Fruit fly (Drosophila melanogaster) whole organism, prepupa: ENCODE results near the gene esg.
A peak's percentile ranks its signal among the peaks of the same experiment; 100 is the strongest.

Source experiments
- Blimp-1 ChIP-seq: fragments of 200-800 bp; sonication (Bioruptor generic); optimal IDR thresholded peaks from 3 replicates; lab custom pipeline; 2017; ENCODE audit warnings: missing biosample characterization, missing genetic modification characterization, mild to moderate bottlenecking, moderate library complexity, missing genetic modification reagents
- CG10631 ChIP-seq: fragments of 200-800 bp; sonication (Bioruptor generic); optimal IDR thresholded peaks from 2 replicates; lab custom pipeline; 2016; ENCODE audit warnings: missing biosample characterization, missing genetic modification characterization
- CG11294 ChIP-seq: fragments of 200-800 bp; sonication (Bioruptor generic); IDR thresholded peaks from 2 replicates; pipeline ENCODE4 v1.3.6; 2022; ENCODE audit warnings: missing biosample characterization, missing genetic modification characterization
- CG11762 ChIP-seq: fragments of 200-800 bp; sonication (Bioruptor generic); optimal IDR thresholded peaks from 3 replicates; lab custom pipeline; 2016; ENCODE audit warnings: missing biosample characterization, missing genetic modification characterization; ENCODE audit not compliant: insufficient read depth
- CG11902 ChIP-seq: fragments of 200-800 bp; sonication (Bioruptor generic); optimal IDR thresholded peaks from 3 replicates; lab custom pipeline; 2016; ENCODE audit warnings: missing biosample characterization, missing genetic modification characterization
- CG16779 ChIP-seq: fragments of 200-800 bp; sonication (Bioruptor generic); optimal IDR thresholded peaks from 3 replicates; lab custom pipeline; 2017; ENCODE audit warnings: missing biosample characterization, mild to moderate bottlenecking, missing genetic modification characterization
- CG3032 ChIP-seq: fragments of 200-800 bp; optimal IDR thresholded peaks from 2 replicates; lab custom pipeline; 2019; ENCODE audit warnings: missing biosample characterization, mild to moderate bottlenecking, missing genetic modification characterization, moderate library complexity
- CG31627 ChIP-seq: fragments of 200-800 bp; sonication (Bioruptor generic); optimal IDR thresholded peaks from 3 replicates; lab custom pipeline; 2016; ENCODE audit warnings: missing biosample characterization, missing genetic modification characterization
- CG32006 ChIP-seq: fragments of 200-800 bp; sonication (Bioruptor generic); optimal IDR thresholded peaks from 3 replicates; lab custom pipeline; 2017; ENCODE audit warnings: missing biosample characterization, mild to moderate bottlenecking, missing genetic modification characterization
- CG34406 ChIP-seq: fragments of 200-800 bp; sonication (Bioruptor generic); optimal IDR thresholded peaks from 3 replicates; lab custom pipeline; 2016; ENCODE audit warnings: missing biosample characterization, missing genetic modification characterization
- CG3919 ChIP-seq: fragments of 200-800 bp; sonication (Bioruptor generic); optimal IDR thresholded peaks from 3 replicates; lab custom pipeline; 2016; ENCODE audit warnings: missing biosample characterization, missing genetic modification characterization
- CG4318 ChIP-seq: fragments of 200-800 bp; sonication (Bioruptor generic); optimal IDR thresholded peaks from 3 replicates; lab custom pipeline; 2017; ENCODE audit warnings: missing biosample characterization, mild to moderate bottlenecking, missing genetic modification characterization
- CG6163 ChIP-seq: fragments of 200-800 bp; sonication (Bioruptor generic); IDR thresholded peaks from 3 replicates; pipeline ENCODE4 v1.3.6; 2022; ENCODE audit warnings: missing biosample characterization, missing genetic modification characterization
- CG6276 ChIP-seq: fragments of 200-800 bp; sonication (Bioruptor generic); optimal IDR thresholded peaks from 2 replicates; lab custom pipeline; 2017; ENCODE audit warnings: missing biosample characterization, mild to moderate bottlenecking, missing genetic modification characterization
- CG6792 ChIP-seq: fragments of 200-800 bp; sonication (Bioruptor generic); optimal IDR thresholded peaks from 3 replicates; lab custom pipeline; 2016; ENCODE audit warnings: missing biosample characterization, missing genetic modification characterization
- CG6808 ChIP-seq: fragments of 200-800 bp; sonication (Bioruptor generic); optimal IDR thresholded peaks from 3 replicates; lab custom pipeline; 2017; ENCODE audit warnings: missing biosample characterization, missing genetic modification characterization, mild to moderate bottlenecking, moderate library complexity, missing genetic modification reagents
- CG6854 ChIP-seq: fragments of 200-800 bp; sonication (Bioruptor generic); optimal IDR thresholded peaks from 2 replicates; lab custom pipeline; 2017; ENCODE audit warnings: missing biosample characterization, mild to moderate bottlenecking, missing genetic modification characterization
- CG7368 ChIP-seq: fragments of 200-800 bp; sonication (Bioruptor generic); optimal IDR thresholded peaks from 3 replicates; lab custom pipeline; 2016; ENCODE audit warnings: missing biosample characterization, missing genetic modification characterization
- CG8119 ChIP-seq: fragments of 200-800 bp; sonication (Bioruptor generic); IDR thresholded peaks from 3 replicates; pipeline ENCODE4 v1.3.6; 2022; ENCODE audit warnings: missing biosample characterization, missing genetic modification characterization
- CG8319 ChIP-seq: fragments of 200-800 bp; sonication (Bioruptor generic); optimal IDR thresholded peaks from 3 replicates; lab custom pipeline; 2016; ENCODE audit warnings: missing biosample characterization, missing genetic modification characterization
- CG8632 ChIP-seq: fragments of 200-800 bp; sonication (Bioruptor generic); optimal IDR thresholded peaks from 3 replicates; lab custom pipeline; 2016; ENCODE audit warnings: missing biosample characterization, missing genetic modification characterization
- CG9139 ChIP-seq: fragments of 200-800 bp; sonication (Bioruptor generic); optimal IDR thresholded peaks from 3 replicates; lab custom pipeline; 2017; ENCODE audit warnings: missing biosample characterization, mild to moderate bottlenecking, missing genetic modification characterization
- Eip75B ChIP-seq: fragments of 200-800 bp; sonication (Bioruptor generic); optimal IDR thresholded peaks from 3 replicates; lab custom pipeline; 2016; ENCODE audit warnings: missing biosample characterization, missing genetic modification characterization
- Eip93F ChIP-seq: fragments of 200-800 bp; sonication (Bioruptor generic); optimal IDR thresholded peaks from 2 replicates; lab custom pipeline; 2016; ENCODE audit warnings: missing biosample characterization, mild to moderate bottlenecking, missing genetic modification characterization
- Ets96B ChIP-seq: fragments of 200-800 bp; optimal IDR thresholded peaks from 2 replicates; lab custom pipeline; 2019; ENCODE audit warnings: missing biosample characterization, mild to moderate bottlenecking, missing genetic modification characterization, moderate library complexity
- Gug ChIP-seq: fragments of 200-800 bp; sonication (Bioruptor generic); IDR thresholded peaks from 2 replicates; pipeline ENCODE4 v1.3.6; 2022; ENCODE audit warnings: missing biosample characterization, missing genetic modification characterization
- Hr38 ChIP-seq: sonication (Bioruptor generic); optimal IDR thresholded peaks from 2 replicates; lab custom pipeline; 2016; ENCODE audit warnings: missing biosample characterization, missing genetic modification characterization
- Hr39 ChIP-seq: fragments of 200-800 bp; sonication (Bioruptor generic); optimal IDR thresholded peaks from 2 replicates; lab custom pipeline; 2016; ENCODE audit warnings: missing biosample characterization, missing genetic modification characterization
- Hr4 ChIP-seq: fragments of 200-800 bp; sonication (Bioruptor generic); optimal IDR thresholded peaks from 3 replicates; lab custom pipeline; 2016; ENCODE audit warnings: missing biosample characterization, missing genetic modification characterization
- Lpt ChIP-seq: fragments of 200-800 bp; sonication (Bioruptor generic); optimal IDR thresholded peaks from 3 replicates; lab custom pipeline; 2016; ENCODE audit warnings: missing biosample characterization, missing genetic modification characterization
- Met ChIP-seq: fragments of 200-800 bp; sonication (Bioruptor generic); optimal IDR thresholded peaks from 3 replicates; lab custom pipeline; 2016; ENCODE audit warnings: missing biosample characterization, missing genetic modification characterization
- OdsH ChIP-seq: fragments of 200-800 bp; sonication (Bioruptor generic); optimal IDR thresholded peaks from 3 replicates; lab custom pipeline; 2016; ENCODE audit warnings: missing biosample characterization, missing genetic modification characterization
- Smox ChIP-seq: fragments of 200-800 bp; sonication (Bioruptor generic); optimal IDR thresholded peaks from 3 replicates; lab custom pipeline; 2016; ENCODE audit warnings: missing biosample characterization, missing genetic modification characterization
- Sox14 ChIP-seq: fragments of 200-800 bp; sonication (Bioruptor generic); optimal IDR thresholded peaks from 3 replicates; lab custom pipeline; 2016; ENCODE audit warnings: missing biosample characterization, missing genetic modification characterization
- Sox15 ChIP-seq: fragments of 200-800 bp; sonication (Bioruptor generic); optimal IDR thresholded peaks from 3 replicates; lab custom pipeline; 2016; ENCODE audit warnings: missing biosample characterization, missing genetic modification characterization
- achi ChIP-seq: fragments of 200-800 bp; sonication (Bioruptor generic); optimal IDR thresholded peaks from 3 replicates; lab custom pipeline; 2016; ENCODE audit warnings: missing biosample characterization, missing genetic modification characterization
- acj6 ChIP-seq: fragments of 200-800 bp; sonication (Bioruptor generic); optimal IDR thresholded peaks from 3 replicates; lab custom pipeline; 2016; ENCODE audit warnings: missing biosample characterization, missing genetic modification characterization
- cyc ChIP-seq: fragments of 200-800 bp; sonication (Bioruptor generic); optimal IDR thresholded peaks from 3 replicates; lab custom pipeline; 2016; ENCODE audit warnings: missing biosample characterization, missing genetic modification characterization
- dac ChIP-seq: fragments of 200-800 bp; sonication (Bioruptor generic); optimal IDR thresholded peaks from 2 replicates; lab custom pipeline; 2017; ENCODE audit warnings: missing biosample characterization, mild to moderate bottlenecking, missing genetic modification characterization
- dsx ChIP-seq: fragments of 200-800 bp; optimal IDR thresholded peaks from 3 replicates; lab custom pipeline; 2019; ENCODE audit warnings: missing biosample characterization, mild to moderate bottlenecking, missing genetic modification characterization, moderate library complexity; ENCODE audit not compliant: poor library complexity, severe bottlenecking
- eg ChIP-seq: fragments of 200-800 bp; sonication (Bioruptor generic); IDR thresholded peaks from 3 replicates; pipeline ENCODE4 v1.3.6; 2022; ENCODE audit warnings: missing biosample characterization, missing genetic modification characterization
- esn ChIP-seq: fragments of 200-800 bp; sonication (Bioruptor generic); optimal IDR thresholded peaks from 2 replicates; lab custom pipeline; 2016; ENCODE audit warnings: missing biosample characterization, mild to moderate bottlenecking, missing genetic modification characterization, moderate library complexity
- fd85E ChIP-seq: fragments of 200-800 bp; sonication (Bioruptor generic); optimal IDR thresholded peaks from 3 replicates; lab custom pipeline; 2016; ENCODE audit warnings: missing biosample characterization, missing genetic modification characterization
- fkh ChIP-seq: fragments of 200-800 bp; sonication (Bioruptor generic); optimal IDR thresholded peaks from 3 replicates; lab custom pipeline; 2017; ENCODE audit warnings: missing biosample characterization, mild to moderate bottlenecking, missing genetic modification characterization, moderate library complexity
- lz ChIP-seq: fragments of 200-800 bp; sonication (Bioruptor generic); optimal IDR thresholded peaks from 3 replicates; lab custom pipeline; 2016; ENCODE audit warnings: missing biosample characterization, missing genetic modification characterization
- pdm3 ChIP-seq: fragments of 200-800 bp; sonication (Bioruptor generic); optimal IDR thresholded peaks from 3 replicates; lab custom pipeline; 2016; ENCODE audit warnings: missing biosample characterization, missing genetic modification characterization
- salr ChIP-seq, 2 experiments: fragments of 200-800 bp; sonication (Bioruptor generic); optimal IDR thresholded peaks; 3 replicates each; lab custom pipeline; 2016 to 2018; ENCODE audit warnings: missing biosample characterization in 2 of 2, missing genetic modification characterization in 2 of 2, mild to moderate bottlenecking in 1 of 2
- spab ChIP-seq: fragments of 200-800 bp; sonication (Bioruptor generic); optimal IDR thresholded peaks from 2 replicates; lab custom pipeline; 2017; ENCODE audit warnings: missing biosample characterization, mild to moderate bottlenecking, missing genetic modification characterization, missing genetic modification reagents
- ss ChIP-seq, 2 experiments: fragments of 200-800 bp; sonication (Bioruptor generic); optimal IDR thresholded peaks; 2 replicates in 1 of 2; 3 replicates in 1 of 2; lab custom pipeline; 2017 to 2018; ENCODE audit warnings: mild to moderate bottlenecking in 2 of 2, missing biosample characterization in 2 of 2, missing genetic modification characterization in 2 of 2, moderate library complexity in 1 of 2
- svp ChIP-seq: fragments of 200-800 bp; sonication (Bioruptor generic); peaks from one replicate; lab custom pipeline; 2016; ENCODE audit warnings: missing biosample characterization, missing genetic modification characterization
- topi ChIP-seq: fragments of 200-800 bp; sonication (Bioruptor generic); optimal IDR thresholded peaks from 3 replicates; lab custom pipeline; 2016; ENCODE audit warnings: missing biosample characterization, missing genetic modification characterization
- vri ChIP-seq: fragments of 200-800 bp; sonication (Bioruptor generic); optimal IDR thresholded peaks from 3 replicates; lab custom pipeline; 2016; ENCODE audit warnings: missing biosample characterization, mild to moderate bottlenecking, missing genetic modification characterization

esg gene

DNA sequence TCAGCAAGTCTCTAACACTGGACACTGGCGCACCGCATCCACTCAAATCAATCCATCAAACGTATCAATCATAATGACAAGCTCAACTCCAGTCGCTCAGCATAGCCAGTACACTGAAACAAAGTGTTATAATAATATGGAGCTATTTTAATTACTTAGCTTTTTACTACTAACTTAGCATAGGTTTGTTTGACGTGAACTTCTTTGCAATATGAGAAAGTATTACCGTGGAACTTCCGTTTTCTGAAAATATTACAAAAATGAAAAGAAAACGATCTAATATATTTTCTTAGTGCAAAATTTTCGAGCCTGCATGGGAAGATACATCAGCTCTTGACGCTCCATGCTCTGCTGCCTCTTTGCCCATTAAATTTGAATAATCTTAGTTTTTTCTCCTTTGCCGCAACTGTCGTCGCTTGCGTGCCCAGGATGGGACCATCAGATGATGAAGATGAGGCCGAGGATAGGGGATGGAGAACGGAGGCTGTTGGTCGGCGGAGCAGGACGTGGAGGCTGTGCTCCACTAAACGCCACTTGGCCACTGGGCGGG, 49.4 kb downstream of the esg start:
- TF ChIP-seq Sox15 (no peak), OdsH (GFP tag; lab: Kevin White, UChicago) (peak; percentile 2), pdm3 (no peak), CG32006 (peak; percentile 50), CG8632 (GFP tag; lab: Kevin White, UChicago) (no peak), topi (no peak), fkh (GFP tag; lab: Kevin White, UChicago) (no peak), Met (GFP tag; lab: Kevin White, UChicago) (no peak), CG10631 (GFP tag; lab: Kevin White, UChicago) (peak; percentile 18), Hr4 (peak; percentile 40), Sox14 (GFP tag; lab: Kevin White, UChicago) (no peak), Lpt (no peak), salr (GFP tag; optimal IDR thresholded peaks at IDR 0.05; lab: Kevin White, UChicago) (peak in 1 of 2 experiments; percentile 21), achi (GFP tag; lab: Kevin White, UChicago) (peak; percentile 19), esn (GFP tag; lab: Kevin White, UChicago) (no peak), CG11762 (GFP tag; lab: Kevin White, UChicago) (no peak), CG6276 (GFP tag; lab: Kevin White, UChicago) (no peak), CG6792 (GFP tag; lab: Kevin White, UChicago) (no peak), dsx (GFP tag; lab: Kevin White, UChicago) (no peak), dac (GFP tag; lab: Kevin White, UChicago) (no peak), vri (no peak), acj6 (GFP tag; lab: Kevin White, UChicago) (no peak), Ets96B (tag; lab: Kevin White, UChicago) (no peak), CG34406 (GFP tag; lab: Kevin White, UChicago) (no peak), CG7368 (GFP tag; lab: Kevin White, UChicago) (no peak), Blimp-1 (GFP tag; lab: Kevin White, UChicago) (no peak), CG8319 (no peak), CG9139 (no peak), CG16779 (tag; lab: Kevin White, UChicago) (no peak), CG4318 (GFP tag; lab: Kevin White, UChicago) (peak; percentile 17), eg (peak; percentile 44; the same call in 1 of the 3 replicates), CG6808 (GFP tag; lab: Kevin White, UChicago) (no peak), CG11902 (GFP tag; lab: Kevin White, UChicago) (no peak), CG6854 (no peak), lz (GFP tag; lab: Kevin White, UChicago) (no peak), CG11294 (GFP tag; lab: Robert Waterston, UW) (no peak), Eip75B (GFP tag; lab: Kevin White, UChicago) (no peak), Smox (GFP tag; lab: Kevin White, UChicago) (no peak), spab (no peak), Hr38 (GFP tag; lab: Kevin White, UChicago) (no peak), cyc (GFP tag; lab: Kevin White, UChicago) (no peak), CG6163 (GFP tag; lab: Robert Waterston, UW) (peak; percentile 9; the same call in 1 of the 3 replicates), Hr39 (no peak), svp (GFP tag; lab: Kevin White, UChicago) (no peak), CG3032 (tag; lab: Kevin White, UChicago) (no peak), CG31627 (no peak), fd85E (GFP tag; lab: Kevin White, UChicago) (no peak), Gug (GFP tag; lab: Robert Waterston, UW) (no peak), CG8119 (GFP tag; lab: Robert Waterston, UW) (peak; percentile 69), CG3919 (GFP tag; lab: Kevin White, UChicago) (peak; percentile 24), Eip93F (GFP tag; lab: Kevin White, UChicago) (no peak), ss (GFP tag; optimal IDR thresholded peaks at IDR 0.05; lab: Kevin White, UChicago) (no peak)
